Worm (Caenorhabditis elegans) whole organism, L2 larva: Measurements from ENCODE around the gene hda-1.

Experiments used
- egl-27 ChIP-seq: sonication (generic microtip); optimal IDR thresholded peaks from 3 replicates; lab custom pipeline; 2017; ENCODE audit warnings: missing biosample characterization, missing genetic modification reagents, missing genetic modification characterization
- unc-62 ChIP-seq: fragments of 150-350 bp; optimal IDR thresholded peaks from 2 replicates; lab custom pipeline; 2014; ENCODE audit warnings: missing biosample characterization, missing genetic modification reagents, missing genetic modification characterization

DNA sequence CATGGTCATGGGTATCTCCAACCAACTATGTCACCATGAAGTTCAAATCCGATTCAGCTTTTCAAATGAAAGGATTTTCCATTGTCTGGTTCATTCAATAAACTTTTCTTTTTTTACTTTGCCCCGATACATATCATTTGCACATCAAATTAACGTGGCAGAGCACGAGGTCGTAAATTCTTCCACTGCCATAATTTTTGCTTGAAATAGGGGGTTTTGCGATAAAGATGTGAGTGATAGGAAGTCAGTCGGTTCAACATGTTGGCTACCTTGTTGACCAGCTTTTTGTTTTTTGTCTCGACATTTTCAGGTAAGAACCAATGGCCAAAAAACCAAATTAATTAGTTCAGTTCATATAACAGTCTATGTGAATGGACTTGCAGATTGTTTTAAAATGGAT lies 48.5 kb upstream of the hda-1 start, which contains the start of gene clec-54:
- TF ChIP-seq unc-62 (GFP tag; lab: Kevin White, UChicago) (no peak), egl-27 (no peak)
